Fruit fly (Drosophila melanogaster): ENCODE measurements around the gene CG13829.

DNA sequence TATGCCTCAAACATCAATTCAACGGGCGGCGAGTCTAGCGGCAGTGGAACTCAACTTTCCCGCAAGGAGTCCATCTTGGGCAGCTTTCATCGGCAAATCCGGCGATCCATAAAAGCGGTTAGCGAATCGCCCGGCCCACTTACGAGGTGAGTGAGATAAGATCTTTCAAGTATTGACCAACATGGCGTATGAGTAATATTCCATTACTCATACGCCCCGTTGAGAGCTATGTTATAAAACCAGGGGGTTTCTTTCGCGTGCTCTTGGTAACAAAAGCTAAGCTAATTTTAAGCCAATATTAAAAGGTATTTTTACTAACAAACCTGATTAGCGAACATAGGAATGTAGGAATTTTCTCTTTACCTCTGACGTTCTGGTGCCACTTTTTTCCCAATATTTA, 9.2 kb upstream of the CG13829 start:
- TF ChIP-seq CG14655 (GFP tag; optimal IDR thresholded peaks at IDR 0.05), result no peak
- no peak for TF ChIP-seq CG34367 (tag; optimal IDR thresholded peaks at IDR 0.05)
- TF ChIP-seq gl (tag; optimal IDR thresholded peaks at IDR 0.05), result no peak
- no peak for TF ChIP-seq rn (GFP tag; IDR thresholded peaks at IDR 0.05)

Data from whole organism, pupa.